Fruit fly (Drosophila melanogaster) whole organism, embryonic: ENCODE results near the gene Ask1.

Source experiments
- CG17328 ChIP-seq: fragments of 200-800 bp; sonication (Bioruptor generic); IDR thresholded peaks from 2 replicates; pipeline ENCODE4 v1.3.6; 2022; ENCODE audit warnings: missing biosample characterization, missing genetic modification characterization
- CG2116 ChIP-seq: fragments of 200-800 bp; sonication (Bioruptor generic); optimal IDR thresholded peaks from 3 replicates; lab custom pipeline; 2018; ENCODE audit warnings: missing biosample characterization, mild to moderate bottlenecking, missing genetic modification characterization
- ham ChIP-seq: fragments of 200-800 bp; sonication (Bioruptor generic); IDR thresholded peaks from 2 replicates; pipeline ENCODE4 v1.3.6; 2022; ENCODE audit warnings: missing biosample characterization, missing genetic modification characterization

DNA sequence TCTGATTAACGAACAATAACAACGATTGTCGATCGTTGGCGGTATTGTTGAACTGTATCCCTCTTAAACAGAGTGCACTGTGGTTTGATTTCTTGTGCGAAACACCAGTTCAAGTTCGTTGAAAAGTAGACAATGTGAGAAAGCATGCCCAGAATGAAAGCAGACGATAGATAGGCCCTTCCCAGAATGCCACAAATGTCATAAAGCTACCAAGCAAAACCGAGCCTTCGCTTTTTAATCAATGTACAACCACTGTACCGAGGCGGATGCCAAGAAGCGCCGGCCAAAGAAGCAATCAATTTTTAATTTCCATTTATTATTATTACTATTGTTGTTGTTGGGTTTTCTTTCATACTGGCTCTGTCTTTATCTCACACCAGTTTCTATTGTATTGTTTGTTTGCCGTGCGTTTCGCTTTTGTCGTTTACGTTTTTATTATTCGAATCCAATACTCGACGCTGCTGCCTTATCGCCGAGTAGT is 29.4 kb downstream of the Ask1 start:
- peak; percentile 27 for TF ChIP-seq CG2116 (GFP tag; lab: Kevin White, UChicago)
- TF ChIP-seq ham (GFP tag; lab: Robert Waterston, UW), result no peak
- TF ChIP-seq CG17328, result peak; percentile 91
